Fruit fly (Drosophila melanogaster) whole organism, wandering third instar larva: ENCODE data around the gene Rchy1.

Source experiments
- GATAd ChIP-seq: sonication (Bioruptor generic); optimal IDR thresholded peaks from 2 replicates; lab custom pipeline; 2016; ENCODE audit warnings: missing biosample characterization, missing genetic modification characterization
- OdsH ChIP-seq: fragments of 200-800 bp; sonication (Bioruptor generic); optimal IDR thresholded peaks from 2 replicates; lab custom pipeline; 2016; ENCODE audit warnings: missing biosample characterization, mild to moderate bottlenecking, missing genetic modification characterization

DNA sequence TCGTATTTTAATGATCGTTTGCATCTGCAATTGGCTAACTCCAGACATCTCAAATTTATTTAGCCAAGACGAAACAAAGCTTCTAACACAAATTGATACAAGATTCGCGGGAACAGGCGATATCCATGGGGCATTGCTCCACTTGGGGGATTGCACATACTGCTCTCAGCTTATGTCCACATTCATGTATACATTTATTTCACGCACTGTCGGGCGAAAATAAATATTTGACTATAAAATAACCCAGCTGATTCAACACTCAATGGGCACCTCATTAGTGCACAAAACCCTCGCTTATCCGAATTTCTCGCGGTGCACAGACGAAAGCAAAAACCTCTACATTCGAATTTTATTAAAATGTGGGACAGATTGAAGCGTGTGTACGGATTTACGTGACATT is 4.0 kb downstream of the Rchy1 start:
- no peak for TF ChIP-seq GATAd
- TF ChIP-seq OdsH = peak; percentile 69
